Worm (Caenorhabditis elegans): ENCODE results near the gene F14F8.9.

- no peak for TF ChIP-seq nhr-77 (tag; optimal IDR thresholded peaks at IDR 0.05)
- no peak for TF ChIP-seq lin-39 (tag; optimal IDR thresholded peaks at IDR 0.05)
- no peak for TF ChIP-seq blmp-1 (tag; optimal IDR thresholded peaks at IDR 0.05; ENCODE audit: insufficient read depth)
- no peak for TF ChIP-seq unc-39 (tag; optimal IDR thresholded peaks at IDR 0.05)
- TF ChIP-seq nhr-237 (tag; optimal IDR thresholded peaks at IDR 0.05), result no peak
- no peak for TF ChIP-seq ztf-4 (tag; optimal IDR thresholded peaks at IDR 0.05)
- TF ChIP-seq nhr-10 (tag; optimal IDR thresholded peaks at IDR 0.05), result no peak
- TF ChIP-seq F13H6.1 (tag; optimal IDR thresholded peaks at IDR 0.05), result no peak
- no peak for TF ChIP-seq fos-1 (tag; optimal IDR thresholded peaks at IDR 0.05)
- TF ChIP-seq snpc-4 (tag; optimal IDR thresholded peaks at IDR 0.05), result no peak
- no peak for TF ChIP-seq skn-1 (tag; optimal IDR thresholded peaks at IDR 0.05)
- TF ChIP-seq ztf-11 (tag; optimal IDR thresholded peaks at IDR 0.05), result no peak
- no peak for TF ChIP-seq Y55F3AM.14 (GFP tag; optimal IDR thresholded peaks at IDR 0.05)
Observed at ce11 chrV:16628991-16629390, 39.4 kb downstream of the F14F8.9 start, which contains the start of gene W06G6.2.
